Fruit fly (Drosophila melanogaster) whole organism, wandering third instar larva: ENCODE data around the gene ftz-f1.

ENCODE experiments used
- CrebA ChIP-seq: fragments of 200-800 bp; sonication (Bioruptor generic); optimal IDR thresholded peaks from 2 replicates; lab custom pipeline; 2016; ENCODE audit warnings: missing biosample characterization, mild to moderate bottlenecking, missing genetic modification characterization, borderline replicate concordance
- HLH106 ChIP-seq: fragments of 200-800 bp; optimal IDR thresholded peaks from 3 replicates; lab custom pipeline; 2019; ENCODE audit warnings: missing biosample characterization, mild to moderate bottlenecking, missing genetic modification characterization, moderate library complexity
- h ChIP-seq: fragments of 200-800 bp; sonication (Bioruptor generic); optimal IDR thresholded peaks from 3 replicates; lab custom pipeline; 2016; ENCODE audit warnings: missing biosample characterization, mild to moderate bottlenecking, missing genetic modification characterization
- lola ChIP-seq: fragments of >200 bp; optimal IDR thresholded peaks from 2 replicates; lab custom pipeline; 2017; ENCODE audit warnings: missing biosample characterization, missing genetic modification characterization

- TF ChIP-seq lola (GFP tag; lab: Kevin White, UChicago), result no peak
- no peak for TF ChIP-seq CrebA
- TF ChIP-seq HLH106 (tag; lab: Kevin White, UChicago), result no peak
- TF ChIP-seq h, result no peak
Observed at dm6 chr3L:18845833-18846232, 44.7 kb upstream of the ftz-f1 start.
